Worm (Caenorhabditis elegans) whole organism, early embryonic: ENCODE measurements around the gene R07E5.4.

Experiments
- B0310.2 ChIP-seq: sonication (generic microtip); optimal IDR thresholded peaks from 2 replicates; lab custom pipeline; 2016; ENCODE audit warnings: mild to moderate bottlenecking, missing genetic modification characterization, missing compliant biosample characterization
- ama-1 ChIP-seq: fragments of 150-350 bp; optimal IDR thresholded peaks from 2 replicates; lab custom pipeline; 2014
- ceh-13 ChIP-seq: fragments of 200-800 bp; sonication (Bioruptor generic); optimal IDR thresholded peaks from 2 replicates; lab custom pipeline; 2018; ENCODE audit warnings: mild to moderate bottlenecking, missing genetic modification characterization, missing compliant biosample characterization
- tra-4 ChIP-seq: sonication (generic microtip); optimal IDR thresholded peaks from 2 replicates; lab custom pipeline; 2017; ENCODE audit warnings: missing genetic modification characterization, missing compliant biosample characterization

- TF ChIP-seq tra-4 (tag; lab: Kevin White, UChicago), result no peak
- no peak for TF ChIP-seq ama-1 (lab: Kevin White, UChicago)
- no peak for TF ChIP-seq ceh-13 (GFP tag; lab: Kevin White, UChicago)
- TF ChIP-seq B0310.2 (tag; lab: Kevin White, UChicago), result no peak
Measured at ce11 chrIII:4359208-4359607, 35.4 kb upstream of the R07E5.4 start.
